Worm (Caenorhabditis elegans): ENCODE results near the gene gldi-5.

The gldi-5 gene

ce11 chrIII:3765460-3765859 is 39.2 kb upstream of the gldi-5 start, which contains the start of gene C44F1.1:
TSS of gene C44F1.1 (minus strand) at chrIII:3765560.
- TF ChIP-seq elt-3 (tag; optimal IDR thresholded peaks at IDR 0.05) (no peak), peb-1 (tag; optimal IDR thresholded peaks at IDR 0.05) (no peak), unc-39 (tag; optimal IDR thresholded peaks at IDR 0.05) (no peak), gmeb-1 (tag; optimal IDR thresholded peaks at IDR 0.05) (no peak), lin-39 (tag; optimal IDR thresholded peaks at IDR 0.05) (no peak), nhr-77 (tag; optimal IDR thresholded peaks at IDR 0.05) (no peak), lsy-2 (tag; optimal IDR thresholded peaks at IDR 0.05) (no peak), ama-1 (optimal IDR thresholded peaks at IDR 0.05) (no peak), nhr-11 (tag; optimal IDR thresholded peaks at IDR 0.05) (no peak), ztf-11 (tag; optimal IDR thresholded peaks at IDR 0.05) (no peak), nhr-23 (tag; optimal IDR thresholded peaks at IDR 0.05) (no peak), Y55F3AM.14 (GFP tag; optimal IDR thresholded peaks at IDR 0.05) (no peak), aly-2 (tag; optimal IDR thresholded peaks at IDR 0.05) (no peak), ztf-1 (GFP tag; conservative IDR thresholded peaks at IDR 0.05) (no peak), sem-4 (tag; optimal IDR thresholded peaks at IDR 0.05) (no peak), nhr-12 (tag; optimal IDR thresholded peaks at IDR 0.05) (no peak)

ce11 chrIII:3764584-3764983 is 38.3 kb upstream of the gldi-5 start:
- TF ChIP-seq snpc-4 (tag; optimal IDR thresholded peaks at IDR 0.05) (peak; percentile 13), nhr-11 (tag; optimal IDR thresholded peaks at IDR 0.05) (no peak)

ce11 chrIII:3764043-3764442 is 37.7 kb upstream of the gldi-5 start:
- TF ChIP-seq fos-1 (tag; optimal IDR thresholded peaks at IDR 0.05) (peak; percentile 87), unc-55 (GFP tag; optimal IDR thresholded peaks at IDR 0.05) (no peak)

- no peak for TF ChIP-seq nhr-6 (tag; optimal IDR thresholded peaks at IDR 0.05)
- no peak for TF ChIP-seq fos-1 (tag; optimal IDR thresholded peaks at IDR 0.05)
- no peak for TF ChIP-seq snpc-4 (tag; optimal IDR thresholded peaks at IDR 0.05)
- TF ChIP-seq nhr-77 (tag; optimal IDR thresholded peaks at IDR 0.05) = no peak
- TF ChIP-seq lin-13 (GFP tag; optimal IDR thresholded peaks at IDR 0.05) = no peak
- no peak for TF ChIP-seq sma-3 (GFP tag; optimal IDR thresholded peaks at IDR 0.05)
- TF ChIP-seq nhr-12 (tag; optimal IDR thresholded peaks at IDR 0.05) = no peak
- TF ChIP-seq gmeb-1 (tag; optimal IDR thresholded peaks at IDR 0.05) = no peak
- no peak for TF ChIP-seq alr-1 (tag; optimal IDR thresholded peaks at IDR 0.05)
- TF ChIP-seq lsy-2 (tag; optimal IDR thresholded peaks at IDR 0.05) = no peak
- TF ChIP-seq ztf-4 (tag; optimal IDR thresholded peaks at IDR 0.05) = no peak
- no peak for TF ChIP-seq unc-55 (GFP tag; optimal IDR thresholded peaks at IDR 0.05)
- TF ChIP-seq aly-2 (tag; optimal IDR thresholded peaks at IDR 0.05) = no peak
- TF ChIP-seq dmd-4 (tag; optimal IDR thresholded peaks at IDR 0.05) = no peak
- no peak for TF ChIP-seq R02D3.7 (tag; optimal IDR thresholded peaks at IDR 0.05)
- no peak for TF ChIP-seq ztf-1 (GFP tag; conservative IDR thresholded peaks at IDR 0.05)
- TF ChIP-seq nhr-21 (tag; optimal IDR thresholded peaks at IDR 0.05) = no peak
Measured at ce11 chrIII:3759312-3759711, 33.0 kb upstream of the gldi-5 start, which contains the start of gene arcp-1. TSS of gene arcp-1 (minus strand) at chrIII:3759412.

ce11 chrIII:3745138-3745537 is 18.8 kb upstream of the gldi-5 start, which contains the start of gene lin-48:
TSS of gene lin-48 (plus strand) at chrIII:3745438.
- TF ChIP-seq snpc-4 (tag; optimal IDR thresholded peaks at IDR 0.05) (no peak), crh-2 (tag; optimal IDR thresholded peaks at IDR 0.05) (no peak), nhr-129 (tag; optimal IDR thresholded peaks at IDR 0.05) (no peak), ztf-4 (tag; optimal IDR thresholded peaks at IDR 0.05) (no peak), lin-11 (tag; optimal IDR thresholded peaks at IDR 0.05) (no peak), unc-62 (GFP tag; optimal IDR thresholded peaks at IDR 0.05) (no peak), nhr-11 (tag; optimal IDR thresholded peaks at IDR 0.05) (no peak), elt-1 (tag; optimal IDR thresholded peaks at IDR 0.05) (no peak), mdl-1 (tag; optimal IDR thresholded peaks at IDR 0.05) (no peak), peb-1 (tag; optimal IDR thresholded peaks at IDR 0.05) (no peak), ceh-82 (tag; optimal IDR thresholded peaks at IDR 0.05) (no peak), mbf-1 (tag; optimal IDR thresholded peaks at IDR 0.05) (no peak), ztf-11 (tag; optimal IDR thresholded peaks at IDR 0.05) (no peak), nhr-25 (tag; optimal IDR thresholded peaks at IDR 0.05) (no peak)
